Worm (Caenorhabditis elegans) whole organism, L2 larva: Measurements from ENCODE around the gene F43C11.6.

ENCODE experiments used
- F13H6.1 ChIP-seq: sonication (generic microtip); optimal IDR thresholded peaks from 2 replicates; lab custom pipeline; 2016; ENCODE audit warnings: missing genetic modification characterization, missing compliant biosample characterization
- R02D3.7 ChIP-seq: fragments of 150-350 bp; optimal IDR thresholded peaks from 2 replicates; lab custom pipeline; 2014; ENCODE audit warnings: missing biosample characterization, missing genetic modification characterization
- Y55F3AM.14 ChIP-seq: fragments of 200-800 bp; sonication (Bioruptor generic); optimal IDR thresholded peaks from 2 replicates; lab custom pipeline; 2018; ENCODE audit warnings: mild to moderate bottlenecking, missing genetic modification characterization, missing compliant biosample characterization
- ZK546.5 ChIP-seq: sonication (generic microtip); optimal IDR thresholded peaks from 2 replicates; lab custom pipeline; 2017; ENCODE audit warnings: missing biosample characterization, missing genetic modification characterization
- aly-2 ChIP-seq: fragments of 150-350 bp; optimal IDR thresholded peaks from 2 replicates; lab custom pipeline; 2014; ENCODE audit warnings: missing biosample characterization, missing genetic modification characterization
- blmp-1 ChIP-seq: sonication (generic microtip); optimal IDR thresholded peaks from 2 replicates; lab custom pipeline; 2017; ENCODE audit warnings: missing genetic modification characterization, mild to moderate bottlenecking, missing compliant biosample characterization, antibody characterized with exemption, moderate library complexity; ENCODE audit not compliant: insufficient read depth
- ceh-16 ChIP-seq: fragments of 150-350 bp; optimal IDR thresholded peaks from 2 replicates; lab custom pipeline; 2014; ENCODE audit warnings: missing biosample characterization, missing genetic modification characterization
- crh-2 ChIP-seq: sonication (generic microtip); optimal IDR thresholded peaks from 2 replicates; lab custom pipeline; 2017; ENCODE audit warnings: missing biosample characterization, missing genetic modification characterization
- egl-27 ChIP-seq: sonication (generic microtip); optimal IDR thresholded peaks from 3 replicates; lab custom pipeline; 2017; ENCODE audit warnings: missing biosample characterization, missing genetic modification reagents, missing genetic modification characterization
- elt-1 ChIP-seq: fragments of 150-350 bp; optimal IDR thresholded peaks from 2 replicates; lab custom pipeline; 2014; ENCODE audit warnings: missing biosample characterization, missing genetic modification characterization
- fos-1 ChIP-seq: fragments of 150-350 bp; optimal IDR thresholded peaks from 2 replicates; lab custom pipeline; 2014; ENCODE audit warnings: missing biosample characterization, missing genetic modification characterization
- lin-11 ChIP-seq: fragments of 150-350 bp; sonication (generic microtip); optimal IDR thresholded peaks from 2 replicates; lab custom pipeline; 2014; ENCODE audit warnings: missing biosample characterization, missing genetic modification characterization, inconsistent platforms, mixed read lengths
- lin-39 ChIP-seq: fragments of 150-350 bp; optimal IDR thresholded peaks from 2 replicates; lab custom pipeline; 2014; ENCODE audit warnings: missing biosample characterization, missing genetic modification reagents, missing genetic modification characterization
- lsy-2 ChIP-seq, 2 experiments: fragments of 150-350 bp in 1 of 2; sonication (generic microtip) in 1 of 2; optimal IDR thresholded peaks; 2 replicates each; lab custom pipeline; 2014 to 2017; ENCODE audit warnings: missing biosample characterization in 2 of 2, missing genetic modification characterization in 2 of 2
- mab-5 ChIP-seq: fragments of 150-350 bp; optimal IDR thresholded peaks from 2 replicates; lab custom pipeline; 2014; ENCODE audit warnings: missing biosample characterization, missing genetic modification characterization
- mbf-1 ChIP-seq: sonication (generic microtip); optimal IDR thresholded peaks from 2 replicates; lab custom pipeline; 2017; ENCODE audit warnings: missing biosample characterization, missing genetic modification characterization
- mdl-1 ChIP-seq, 2 experiments: fragments of 150-350 bp in 1 of 2; sonication (generic microtip) in 1 of 2; optimal IDR thresholded peaks; 2 replicates each; lab custom pipeline; 2017; ENCODE audit warnings: missing biosample characterization in 2 of 2, missing genetic modification characterization in 2 of 2
- nhr-10 ChIP-seq: sonication (generic microtip); optimal IDR thresholded peaks from 2 replicates; lab custom pipeline; 2017; ENCODE audit warnings: missing biosample characterization, missing genetic modification characterization
- nhr-21 ChIP-seq: fragments of 150-350 bp; optimal IDR thresholded peaks from 2 replicates; lab custom pipeline; 2014; ENCODE audit warnings: missing biosample characterization, missing genetic modification characterization
- nhr-237 ChIP-seq: fragments of 150-350 bp; optimal IDR thresholded peaks from 2 replicates; lab custom pipeline; 2014; ENCODE audit warnings: missing biosample characterization, missing genetic modification characterization
- nhr-25 ChIP-seq: fragments of 150-350 bp; sonication (generic microtip); optimal IDR thresholded peaks from 3 replicates; lab custom pipeline; 2014; ENCODE audit warnings: missing biosample characterization, missing genetic modification characterization
- nhr-6 ChIP-seq: fragments of 150-350 bp; optimal IDR thresholded peaks from 2 replicates; lab custom pipeline; 2014; ENCODE audit warnings: missing biosample characterization, missing genetic modification characterization
- sem-4 ChIP-seq: fragments of 150-350 bp; optimal IDR thresholded peaks from 2 replicates; lab custom pipeline; 2014; ENCODE audit warnings: missing biosample characterization, missing genetic modification reagents, missing genetic modification characterization
- skn-1 ChIP-seq: sonication (generic microtip); optimal IDR thresholded peaks from 2 replicates; lab custom pipeline; 2017; ENCODE audit warnings: missing biosample characterization, missing genetic modification characterization
- sma-9 ChIP-seq, 2 experiments: fragments of 150-350 bp in 1 of 2; sonication (generic microtip) in 1 of 2; optimal IDR thresholded peaks; 2 replicates each; lab custom pipeline; 2014 to 2016; ENCODE audit warnings: missing genetic modification characterization in 2 of 2, mild to moderate bottlenecking in 1 of 2, missing biosample characterization in 1 of 2, missing compliant biosample characterization in 1 of 2, missing genetic modification reagents in 1 of 2, moderate library complexity in 1 of 2
- unc-39 ChIP-seq: fragments of 150-350 bp; optimal IDR thresholded peaks from 2 replicates; lab custom pipeline; 2014; ENCODE audit warnings: missing biosample characterization, missing genetic modification characterization
- zag-1 ChIP-seq: fragments of 150-350 bp; optimal IDR thresholded peaks from 2 replicates; lab custom pipeline; 2014; ENCODE audit warnings: missing biosample characterization, missing genetic modification characterization
- ztf-11 ChIP-seq: sonication (generic microtip); optimal IDR thresholded peaks from 2 replicates; lab custom pipeline; 2017; ENCODE audit warnings: missing biosample characterization, missing genetic modification characterization
- ztf-4 ChIP-seq: fragments of 150-350 bp; optimal IDR thresholded peaks from 2 replicates; lab custom pipeline; 2014; ENCODE audit warnings: missing biosample characterization, missing genetic modification characterization

Gene F43C11.6

ce11 chrII:2317883-2318357 is 24.3 kb upstream of the F43C11.6 start, which contains the start of the genes ZK1240.5 and ZK1240.9:
Gene ZK1240.5, minus strand, starts transcription at chrII:2317933.
Gene ZK1240.9, plus strand, starts transcription at chrII:2318189.
- peak; percentile 21 for TF ChIP-seq fos-1 (tag; lab: Kevin White, UChicago)
- TF ChIP-seq nhr-25 (tag; lab: Kevin White, UChicago) = no peak

- peak; percentile 87 for TF ChIP-seq fos-1 (tag; lab: Kevin White, UChicago)
- no peak for TF ChIP-seq nhr-6
- TF ChIP-seq nhr-10 (tag; lab: Kevin White, UChicago) = no peak
- TF ChIP-seq, all 48 proteins: peak for 1
Measured at ce11 chrII:2320097-2320496, 22.1 kb upstream of the F43C11.6 start, which contains the start of gene ZK1240.3. Gene ZK1240.3, plus strand, starts transcription at chrII:2320334.

ce11 chrII:2322857-2323518 is 19.2 kb upstream of the F43C11.6 start, which contains the start of the genes ZK1240.6 and ZK1240.2:
Gene ZK1240.6, minus strand, starts transcription at chrII:2322907.
Gene ZK1240.2, plus strand, starts transcription at chrII:2323376.
- TF ChIP-seq nhr-10 (tag; lab: Kevin White, UChicago) = no peak
- TF ChIP-seq sma-9 (GFP tag; optimal IDR thresholded peaks at IDR 0.05; lab: Kevin White, UChicago) = peak; percentile 21
- TF ChIP-seq sma-9 (tag; optimal IDR thresholded peaks at IDR 0.05; lab: Kevin White, UChicago) = no peak
- peak; percentile 76 for TF ChIP-seq fos-1 (tag; lab: Kevin White, UChicago)
- TF ChIP-seq sem-4 (tag; lab: Kevin White, UChicago) = no peak
- TF ChIP-seq elt-1 = no peak
- no peak for TF ChIP-seq blmp-1 (tag; lab: Kevin White, UChicago)
- TF ChIP-seq ztf-11 (tag; lab: Kevin White, UChicago) = no peak

DNA sequence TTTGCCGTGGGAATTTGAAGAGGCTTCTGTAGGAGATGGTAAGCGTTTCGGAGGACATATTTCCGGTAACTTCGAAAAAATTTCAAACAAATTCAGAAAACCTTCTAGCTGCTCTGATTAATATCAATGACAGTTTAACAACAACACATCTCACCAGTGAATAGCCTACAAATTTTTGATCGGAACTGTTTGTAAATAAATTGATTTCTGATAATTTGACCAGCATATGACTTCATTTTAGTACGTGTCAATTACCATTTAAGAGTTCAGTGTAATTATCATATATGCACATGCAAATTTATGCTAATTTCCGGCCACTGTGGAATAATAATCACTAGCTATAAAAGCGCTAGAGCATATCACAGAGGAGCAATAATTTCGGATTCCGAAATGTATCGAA is 17.3 kb upstream of the F43C11.6 start, which contains the start of gene ZK1240.11:
Gene ZK1240.11, plus strand, starts transcription at position 301 of the 400 bp plus-strand sequence.
- TF ChIP-seq nhr-25 (tag; lab: Kevin White, UChicago) (no peak), skn-1 (no peak), ZK546.5 (tag; lab: Kevin White, UChicago) (no peak), ceh-16 (tag; lab: Kevin White, UChicago) (no peak), aly-2 (no peak), blmp-1 (tag; lab: Kevin White, UChicago) (no peak), nhr-21 (tag; lab: Kevin White, UChicago) (no peak), Y55F3AM.14 (no peak), fos-1 (tag; lab: Kevin White, UChicago) (no peak), sem-4 (tag; lab: Kevin White, UChicago) (no peak), mab-5 (tag; lab: Kevin White, UChicago) (no peak), R02D3.7 (tag; lab: Kevin White, UChicago) (no peak), lin-39 (tag; lab: Kevin White, UChicago) (no peak), mbf-1 (no peak)

- TF ChIP-seq elt-1 = no peak
Measured at ce11 chrII:2328963-2329442, 13.2 kb upstream of the F43C11.6 start, which contains the start of the genes ZK1240.8 and ZK1240.1. Gene ZK1240.8, minus strand, starts transcription at chrII:2329063. Gene ZK1240.1, plus strand, starts transcription at chrII:2329392.

DNA sequence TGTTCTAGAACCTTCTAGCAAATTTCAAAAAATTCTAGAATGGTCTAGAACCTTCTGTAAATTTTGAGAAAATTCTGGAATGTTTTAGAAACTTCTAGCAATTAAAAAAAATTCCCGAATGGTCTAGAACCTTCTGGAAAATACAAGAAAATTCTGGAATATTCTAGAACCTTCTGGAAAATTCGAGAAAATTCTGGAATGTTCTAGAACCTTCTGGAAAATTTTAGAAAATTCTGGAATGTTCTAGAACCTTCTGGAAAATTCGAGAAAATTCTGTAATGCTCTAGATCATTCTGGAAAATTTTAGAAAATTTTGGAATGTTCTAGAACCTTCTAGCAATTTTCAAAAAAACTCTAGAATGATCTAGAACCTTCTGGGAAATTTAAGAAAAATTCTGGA is 11.8 kb upstream of the F43C11.6 start:
- no peak for TF ChIP-seq ztf-4 (tag; lab: Kevin White, UChicago)
- no peak for TF ChIP-seq zag-1 (tag; lab: Kevin White, UChicago)
- TF ChIP-seq egl-27 (tag; lab: Kevin White, UChicago) = no peak
- no peak for TF ChIP-seq fos-1 (tag; lab: Kevin White, UChicago)
- no peak for TF ChIP-seq mdl-1 (tag; optimal IDR thresholded peaks at IDR 0.05; lab: Kevin White, UChicago)
- TF ChIP-seq lsy-2 (tag; optimal IDR thresholded peaks at IDR 0.05; lab: Kevin White, UChicago) = no peak
- no peak for TF ChIP-seq nhr-6
- TF ChIP-seq blmp-1 (tag; lab: Kevin White, UChicago) = no peak
- TF ChIP-seq ztf-11 (tag; lab: Kevin White, UChicago) = no peak
- no peak for TF ChIP-seq F13H6.1 (tag; lab: Kevin White, UChicago)
- TF ChIP-seq mbf-1 = no peak
- TF ChIP-seq crh-2 (tag; lab: Kevin White, UChicago) = no peak
- TF ChIP-seq unc-39 (tag; lab: Kevin White, UChicago) = no peak
- no peak for TF ChIP-seq lin-39 (tag; lab: Kevin White, UChicago)
- TF ChIP-seq nhr-25 (tag; lab: Kevin White, UChicago) = no peak
- no peak for TF ChIP-seq nhr-237 (tag; lab: Kevin White, UChicago)
- no peak for TF ChIP-seq lin-11 (tag; lab: Kevin White, UChicago)
- no peak for TF ChIP-seq aly-2
- TF ChIP-seq nhr-21 (tag; lab: Kevin White, UChicago) = no peak
